Fruit fly (Drosophila melanogaster): ENCODE data around the gene CG12708.
A peak's percentile ranks its signal among the peaks of the same experiment; 100 is the strongest.

The CG12708 gene

dm6 chrX:15712409-15712808, 37.1 kb downstream of the CG12708 start, which contains the start of gene HUWE1 (continued):
- TF ChIP-seq CG17612 (GFP tag; IDR thresholded peaks at IDR 0.05), result no peak
- no peak for TF ChIP-seq H15 (GFP tag; IDR thresholded peaks at IDR 0.05)
- TF ChIP-seq Ada2b (GFP tag; IDR thresholded peaks at IDR 0.05), result no peak
- peak; percentile 11 for TF ChIP-seq NfI (GFP tag; optimal IDR thresholded peaks at IDR 0.05)
- no peak for TF ChIP-seq CG2875 (GFP tag; optimal IDR thresholded peaks at IDR 0.05)
- TF ChIP-seq Myb (GFP tag; optimal IDR thresholded peaks at IDR 0.05), result peak; percentile 61
- TF ChIP-seq Aef1 (GFP tag; IDR thresholded peaks at IDR 0.05), result peak; percentile 57
- no peak for TF ChIP-seq D19B (GFP tag; optimal IDR thresholded peaks at IDR 0.05)
- TF ChIP-seq CG10979 (tag; optimal IDR thresholded peaks at IDR 0.05), result no peak
- no peak for TF ChIP-seq CG7556 (GFP tag; optimal IDR thresholded peaks at IDR 0.05)
- no peak for TF ChIP-seq cato (GFP tag; optimal IDR thresholded peaks at IDR 0.05; ENCODE audit: borderline replicate concordance)
- no peak for TF ChIP-seq CG7357 (GFP tag; IDR thresholded peaks at IDR 0.05)
- peak; percentile 72 for TF ChIP-seq inv (GFP tag; IDR thresholded peaks at IDR 0.05; ENCODE audit: partially characterized antibody)
- TF ChIP-seq CG3163 (GFP tag; optimal IDR thresholded peaks at IDR 0.05), result peak; percentile 33
- no peak for TF ChIP-seq croc (GFP tag; conservative IDR thresholded peaks at IDR 0.05)
- no peak for TF ChIP-seq az2 (GFP tag; optimal IDR thresholded peaks at IDR 0.05)
- TF ChIP-seq CG1529 (GFP tag; optimal IDR thresholded peaks at IDR 0.05), result no peak
- no peak for TF ChIP-seq Dad (GFP tag; optimal IDR thresholded peaks at IDR 0.05)
- TF ChIP-seq CrebB (tag; optimal IDR thresholded peaks at IDR 0.05), result no peak
- no peak for TF ChIP-seq Optix (GFP tag; IDR thresholded peaks at IDR 0.05)
- no peak for TF ChIP-seq CG11723 (GFP tag; optimal IDR thresholded peaks at IDR 0.05)
- no peak for TF ChIP-seq CG17328 (GFP tag; IDR thresholded peaks at IDR 0.05)
- no peak for TF ChIP-seq CG17359 (tag; optimal IDR thresholded peaks at IDR 0.05)
- TF ChIP-seq sc (optimal IDR thresholded peaks at IDR 0.05), result no peak
- no peak for TF ChIP-seq sc (GFP tag; optimal IDR thresholded peaks at IDR 0.05)
- no peak for TF ChIP-seq Trl (optimal IDR thresholded peaks at IDR 0.05)
- TF ChIP-seq Trl (GFP tag; optimal IDR thresholded peaks at IDR 0.05), result no peak
- no peak for TF ChIP-seq C15 (GFP tag; IDR thresholded peaks at IDR 0.05)
- peak; percentile 79 for TF ChIP-seq CG7963 (GFP tag; IDR thresholded peaks at IDR 0.05; ENCODE audit: partially characterized antibody)
- TF ChIP-seq dimm (GFP tag; IDR thresholded peaks at IDR 0.05), result no peak
- TF ChIP-seq gro (GFP tag; optimal IDR thresholded peaks at IDR 0.05), result peak; percentile 28
- no peak for TF ChIP-seq CG13894 (tag; optimal IDR thresholded peaks at IDR 0.05)
- TF ChIP-seq CG4360 (GFP tag; IDR thresholded peaks at IDR 0.05), result peak; percentile 45; the same call in 1 of the 2 replicates
- peak; percentile 10 for TF ChIP-seq CG9609 (GFP tag; optimal IDR thresholded peaks at IDR 0.05)
- no peak for TF ChIP-seq CG10462 (GFP tag; optimal IDR thresholded peaks at IDR 0.05)
- no peak for TF ChIP-seq fd64A (GFP tag; optimal IDR thresholded peaks at IDR 0.05)
- no peak for TF ChIP-seq NC2α (GFP tag; optimal IDR thresholded peaks at IDR 0.05)
- TF ChIP-seq row (GFP tag; IDR thresholded peaks at IDR 0.05), result peak; percentile 71
- TF ChIP-seq Atf3 (GFP tag; optimal IDR thresholded peaks at IDR 0.05), result no peak
- no peak for TF ChIP-seq CG31441 (GFP tag; IDR thresholded peaks at IDR 0.05)
- no peak for TF ChIP-seq sens-2 (GFP tag; IDR thresholded peaks at IDR 0.05)
- TF ChIP-seq Bdp1 (GFP tag; optimal IDR thresholded peaks at IDR 0.05), result no peak
- TF ChIP-seq ci (GFP tag; IDR thresholded peaks at IDR 0.05), result no peak
- TF ChIP-seq bab2 (GFP tag; optimal IDR thresholded peaks at IDR 0.05), result no peak
- no peak for TF ChIP-seq cad (GFP tag; optimal IDR thresholded peaks at IDR 0.05)
- TF ChIP-seq Dip2 (GFP tag; IDR thresholded peaks at IDR 0.05), result no peak
- no peak for TF ChIP-seq CG1602 (GFP tag; optimal IDR thresholded peaks at IDR 0.05)
- no peak for TF ChIP-seq Nf-YC (tag; optimal IDR thresholded peaks at IDR 0.05)
